Fruit fly (Drosophila melanogaster) whole organism, pupa: ENCODE measurements around the gene RhoGAP100F.

Source experiments
- CG10348 ChIP-seq: fragments of 200-800 bp; sonication (Bioruptor generic); IDR thresholded peaks from 2 replicates; pipeline ENCODE4 v1.3.6; 2022; ENCODE audit warnings: missing biosample characterization, missing genetic modification characterization
- CG12605 ChIP-seq: fragments of 200-800 bp; sonication (Bioruptor generic); IDR thresholded peaks from 2 replicates; pipeline ENCODE4 v1.3.6; 2022; ENCODE audit warnings: missing biosample characterization, missing genetic modification characterization
- CG13204 ChIP-seq: fragments of 200-800 bp; sonication (Bioruptor generic); optimal IDR thresholded peaks from 2 replicates; lab custom pipeline; 2018; ENCODE audit warnings: missing biosample characterization, mild to moderate bottlenecking, missing genetic modification characterization, moderate library complexity
- CG14655 ChIP-seq: fragments of 200-800 bp; sonication (Bioruptor generic); optimal IDR thresholded peaks from 3 replicates; lab custom pipeline; 2017; ENCODE audit warnings: mild to moderate bottlenecking, missing biosample characterization, missing genetic modification reagents, missing genetic modification characterization
- CG15710 ChIP-seq: fragments of 200-800 bp; sonication (Bioruptor generic); optimal IDR thresholded peaks from 2 replicates; lab custom pipeline; 2018; ENCODE audit warnings: missing biosample characterization, mild to moderate bottlenecking, missing genetic modification characterization, moderate library complexity
- CG17806 ChIP-seq: fragments of 200-800 bp; sonication (Bioruptor generic); optimal IDR thresholded peaks from 2 replicates; lab custom pipeline; 2018; ENCODE audit warnings: missing biosample characterization, mild to moderate bottlenecking, missing genetic modification characterization, moderate library complexity
- CG32121 ChIP-seq: fragments of 200-800 bp; sonication (Bioruptor generic); IDR thresholded peaks from 2 replicates; pipeline ENCODE4 v1.3.6; 2022; ENCODE audit warnings: missing biosample characterization, missing genetic modification characterization
- CG34367 ChIP-seq: fragments of 200-800 bp; sonication (Bioruptor generic); optimal IDR thresholded peaks from 2 replicates; lab custom pipeline; 2018; ENCODE audit warnings: missing biosample characterization, mild to moderate bottlenecking, missing genetic modification characterization
- CG4496 ChIP-seq: fragments of 200-800 bp; sonication (Bioruptor generic); IDR thresholded peaks from 3 replicates; pipeline ENCODE4 v1.3.6; 2022; ENCODE audit warnings: missing biosample characterization, missing genetic modification characterization
- CG8159 ChIP-seq: fragments of 200-800 bp; sonication (Bioruptor generic); optimal IDR thresholded peaks from 3 replicates; lab custom pipeline; 2018; ENCODE audit warnings: missing biosample characterization, mild to moderate bottlenecking, missing genetic modification characterization, moderate library complexity
- CG8301 ChIP-seq: fragments of 200-800 bp; sonication (Bioruptor generic); optimal IDR thresholded peaks from 2 replicates; lab custom pipeline; 2018; ENCODE audit warnings: missing biosample characterization, mild to moderate bottlenecking, missing genetic modification characterization
- CG9948 ChIP-seq: fragments of 200-800 bp; sonication (Bioruptor generic); optimal IDR thresholded peaks from 2 replicates; lab custom pipeline; 2018; ENCODE audit warnings: missing biosample characterization, mild to moderate bottlenecking, missing genetic modification characterization, moderate library complexity
- D1 ChIP-seq: fragments of 200-800 bp; sonication (Bioruptor generic); optimal IDR thresholded peaks from 2 replicates; lab custom pipeline; 2018; ENCODE audit warnings: missing biosample characterization, mild to moderate bottlenecking, missing genetic modification characterization, moderate library complexity
- EcR ChIP-seq: fragments of 200-800 bp; sonication (Bioruptor generic); optimal IDR thresholded peaks from 3 replicates; lab custom pipeline; 2019; ENCODE audit warnings: missing biosample characterization, missing genetic modification characterization, mild to moderate bottlenecking, moderate library complexity, missing genetic modification reagents
- Ets98B ChIP-seq: fragments of 200-800 bp; sonication (Bioruptor generic); IDR thresholded peaks from 2 replicates; pipeline ENCODE4 v1.3.6; 2022; ENCODE audit warnings: missing biosample characterization, missing genetic modification characterization
- Pif1A ChIP-seq: fragments of 200-800 bp; sonication (Bioruptor generic); optimal IDR thresholded peaks from 3 replicates; lab custom pipeline; 2016; ENCODE audit warnings: missing biosample characterization, missing genetic modification characterization
- Pif1B ChIP-seq: fragments of 200-800 bp; sonication (Bioruptor generic); optimal IDR thresholded peaks from 3 replicates; lab custom pipeline; 2016; ENCODE audit warnings: missing biosample characterization, missing genetic modification characterization
- Snoo ChIP-seq: fragments of 200-800 bp; sonication (Bioruptor generic); optimal IDR thresholded peaks from 3 replicates; lab custom pipeline; 2017; ENCODE audit warnings: missing biosample characterization, mild to moderate bottlenecking, missing genetic modification characterization, inconsistent platforms
- fd96Ca ChIP-seq: fragments of 200-800 bp; sonication (Bioruptor generic); IDR thresholded peaks from 3 replicates; pipeline ENCODE4 v1.3.6; 2022; ENCODE audit warnings: missing biosample characterization, missing genetic modification characterization
- gl ChIP-seq: fragments of 200-800 bp; sonication (Bioruptor generic); optimal IDR thresholded peaks from 2 replicates; lab custom pipeline; 2018; ENCODE audit warnings: missing biosample characterization, mild to moderate bottlenecking, missing genetic modification characterization
- rn ChIP-seq: fragments of 200-800 bp; sonication (Bioruptor generic); IDR thresholded peaks from 2 replicates; pipeline ENCODE4 v1.3.6; 2022; ENCODE audit warnings: missing biosample characterization, missing genetic modification characterization

The RhoGAP100F gene

dm6 chr3R:31800663-31801062 is 11.7 kb upstream of the RhoGAP100F start, which contains the start of gene Ir100a:
Gene Ir100a, plus strand, starts transcription at chr3R:31800963.
- TF ChIP-seq CG32121 (GFP tag; lab: Robert Waterston, UW) (no peak), CG15710 (tag; lab: Kevin White, UChicago) (no peak), CG13204 (no peak), CG10348 (no peak), CG12605 (GFP tag; lab: Robert Waterston, UW) (no peak), gl (no peak), Ets98B (GFP tag; lab: Robert Waterston, UW) (no peak), Pif1A (GFP tag; lab: Kevin White, UChicago) (no peak), CG14655 (GFP tag; lab: Kevin White, UChicago) (no peak), CG17806 (no peak), fd96Ca (GFP tag; lab: Robert Waterston, UW) (no peak), D1 (no peak)

DNA sequence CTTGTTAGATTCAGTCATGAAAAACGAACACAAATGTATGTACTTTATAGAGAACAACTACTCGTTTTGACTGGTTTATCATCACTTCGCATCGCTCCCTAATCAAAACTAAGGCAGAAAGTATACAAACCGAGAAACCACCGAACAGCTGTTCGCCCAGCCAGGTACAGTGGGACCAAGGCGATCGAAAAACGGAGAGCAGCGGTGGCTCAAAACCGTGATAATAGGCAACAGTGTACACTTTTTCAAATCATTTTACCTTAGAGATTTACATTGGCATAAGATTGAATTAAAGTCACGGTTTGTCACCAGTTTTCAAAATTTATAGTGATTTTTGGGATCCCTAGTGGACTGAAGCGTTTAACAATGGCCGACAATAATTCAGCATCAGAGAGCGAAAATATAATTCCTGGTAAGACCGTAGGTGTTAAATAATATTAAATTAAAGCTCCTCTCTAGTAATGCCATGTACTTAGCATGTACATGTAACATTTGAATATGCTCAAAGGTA is 7.1 kb upstream of the RhoGAP100F start, which contains the start of the genes CG42233 and CG1971:
TSS of gene CG42233 (minus strand) at position 51 of the 511 bp plus-strand sequence.
TSS of gene CG1971 (plus strand) at position 241 of the 511 bp plus-strand sequence.
- TF ChIP-seq CG13204 (no peak), rn (GFP tag; lab: Robert Waterston, UW) (peak; percentile 23; the same call in 1 of the 2 replicates), CG15710 (tag; lab: Kevin White, UChicago) (no peak), Ets98B (GFP tag; lab: Robert Waterston, UW) (peak; percentile 62; the same call in 1 of the 2 replicates), CG8301 (tag; lab: Kevin White, UChicago) (no peak), D1 (no peak), gl (peak; percentile 26), Pif1B (GFP tag; lab: Kevin White, UChicago) (no peak), Pif1A (GFP tag; lab: Kevin White, UChicago) (no peak), CG12605 (GFP tag; lab: Robert Waterston, UW) (no peak), CG9948 (no peak), CG34367 (tag; lab: Kevin White, UChicago) (no peak), CG4496 (peak; percentile 66; the same call in 2 of the 3 replicates), fd96Ca (GFP tag; lab: Robert Waterston, UW) (peak; percentile 70; the same call in 2 of the 3 replicates), CG32121 (GFP tag; lab: Robert Waterston, UW) (peak; percentile 17; the same call in 1 of the 2 replicates), EcR (GFP tag; lab: Kevin White, UChicago) (no peak), Snoo (tag; lab: Kevin White, UChicago) (no peak), CG10348 (no peak), CG8159 (tag; lab: Kevin White, UChicago) (no peak), CG14655 (GFP tag; lab: Kevin White, UChicago) (no peak), CG17806 (no peak)

DNA sequence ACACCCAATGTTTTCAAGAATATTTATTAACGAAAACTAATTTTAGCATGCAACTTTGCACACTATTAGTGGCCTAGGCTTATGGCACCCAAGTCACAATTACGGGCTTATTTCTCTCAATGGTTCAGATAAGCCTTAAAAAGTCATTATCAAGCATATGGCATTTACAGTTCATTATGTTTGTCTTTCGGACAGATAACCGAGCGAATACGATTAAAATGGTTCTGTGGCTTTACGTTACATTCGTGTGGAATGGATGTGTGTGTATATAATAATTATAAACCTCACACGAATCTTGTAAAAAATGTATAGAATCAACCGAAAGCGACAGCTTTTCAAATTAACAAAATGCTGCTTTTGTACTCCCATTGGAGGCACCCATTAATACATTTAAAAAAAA is 3.8 kb upstream of the RhoGAP100F start:
- TF ChIP-seq CG34367 (tag; lab: Kevin White, UChicago) (no peak), rn (GFP tag; lab: Robert Waterston, UW) (no peak), Pif1A (GFP tag; lab: Kevin White, UChicago) (no peak), fd96Ca (GFP tag; lab: Robert Waterston, UW) (no peak), CG10348 (no peak), CG13204 (no peak), Pif1B (GFP tag; lab: Kevin White, UChicago) (no peak), EcR (GFP tag; lab: Kevin White, UChicago) (no peak), CG12605 (GFP tag; lab: Robert Waterston, UW) (no peak), CG15710 (tag; lab: Kevin White, UChicago) (no peak), gl (no peak), CG14655 (GFP tag; lab: Kevin White, UChicago) (no peak), D1 (no peak), CG17806 (no peak), CG9948 (no peak), Ets98B (GFP tag; lab: Robert Waterston, UW) (no peak), CG8301 (tag; lab: Kevin White, UChicago) (no peak), Snoo (tag; lab: Kevin White, UChicago) (no peak), CG32121 (GFP tag; lab: Robert Waterston, UW) (no peak), CG4496 (no peak)

- TF ChIP-seq gl (no peak), Pif1B (GFP tag; lab: Kevin White, UChicago) (no peak), fd96Ca (GFP tag; lab: Robert Waterston, UW) (no peak), rn (GFP tag; lab: Robert Waterston, UW) (no peak), EcR (GFP tag; lab: Kevin White, UChicago) (no peak), CG17806 (no peak), CG9948 (no peak)
These were observed 2.8 kb upstream of the RhoGAP100F start for dm6 chr3R:31809622-31810021.

dm6 chr3R:31810073-31810530 is 2.3 kb upstream of the RhoGAP100F start, which contains the start of gene Rift:
Gene Rift, minus strand, starts transcription at chr3R:31810186.
- no peak for TF ChIP-seq EcR (GFP tag; lab: Kevin White, UChicago)
- no peak for TF ChIP-seq CG32121 (GFP tag; lab: Robert Waterston, UW)
- peak; percentile 36 for TF ChIP-seq CG17806
- no peak for TF ChIP-seq D1
- TF ChIP-seq CG4496 = peak; percentile 72
- peak; percentile 14 for TF ChIP-seq Snoo (tag; lab: Kevin White, UChicago)
- no peak for TF ChIP-seq CG9948
- no peak for TF ChIP-seq rn (GFP tag; lab: Robert Waterston, UW)
- peak; percentile 28 for TF ChIP-seq CG8159 (tag; lab: Kevin White, UChicago)
- TF ChIP-seq Ets98B (GFP tag; lab: Robert Waterston, UW) = peak; percentile 64
- peak; percentile 46 for TF ChIP-seq CG12605 (GFP tag; lab: Robert Waterston, UW)
- TF ChIP-seq CG14655 (GFP tag; lab: Kevin White, UChicago) = no peak
- TF ChIP-seq CG15710 (tag; lab: Kevin White, UChicago) = peak; percentile 45
- TF ChIP-seq Pif1A (GFP tag; lab: Kevin White, UChicago) = no peak
- TF ChIP-seq CG8301 (tag; lab: Kevin White, UChicago) = no peak
- TF ChIP-seq CG34367 (tag; lab: Kevin White, UChicago) = no peak
- peak; percentile 7 for TF ChIP-seq gl
- TF ChIP-seq CG13204 = no peak
- no peak for TF ChIP-seq CG10348
- no peak for TF ChIP-seq Pif1B (GFP tag; lab: Kevin White, UChicago)
- no peak for TF ChIP-seq fd96Ca (GFP tag; lab: Robert Waterston, UW)
- TF ChIP-seq, all 21 proteins: peak for 8
